Worm (Caenorhabditis elegans): ENCODE data around the gene sms-3.
A peak's percentile ranks its signal among the peaks of the same experiment; 100 is the strongest.

sms-3 gene

ce11 chrIII:1540100-1540695 is 60.7 kb downstream of the sms-3 start, which contains the start of the genes Y67D2.5 and cisd-3.2:
Y67D2.5 (minus strand) TSS chrIII:1540244.
cisd-3.2 (plus strand) TSS chrIII:1540493.
- TF ChIP-seq ceh-36 (tag; optimal IDR thresholded peaks at IDR 0.05): no peak
- peak; percentile 44; the same call in 1 of the 2 replicates for TF ChIP-seq tbx-37 (GFP tag; conservative IDR thresholded peaks at IDR 0.05)

ce11 chrIII:1539366-1539765 is 61.6 kb downstream of the sms-3 start:
- TF ChIP-seq aly-1 (tag; optimal IDR thresholded peaks at IDR 0.05) (no peak), pes-1 (GFP tag; IDR thresholded peaks at IDR 0.05) (no peak), ceh-36 (tag; optimal IDR thresholded peaks at IDR 0.05) (no peak), scrt-1 (GFP tag; IDR thresholded peaks at IDR 0.05) (no peak), F13C5.2 (tag; optimal IDR thresholded peaks at IDR 0.05) (no peak), tra-4 (tag; optimal IDR thresholded peaks at IDR 0.05) (no peak), tbx-11 (GFP tag; IDR thresholded peaks at IDR 0.05) (no peak), ets-7 (tag; optimal IDR thresholded peaks at IDR 0.05) (no peak), hmg-4 (GFP tag; optimal IDR thresholded peaks at IDR 0.05) (no peak), flt-1 (GFP tag; IDR thresholded peaks at IDR 0.05) (no peak), ceh-13 (GFP tag; optimal IDR thresholded peaks at IDR 0.05) (no peak), ama-1 (optimal IDR thresholded peaks at IDR 0.05) (no peak), hnd-1 (tag; optimal IDR thresholded peaks at IDR 0.05) (no peak), sea-1 (GFP tag; conservative IDR thresholded peaks at IDR 0.05) (no peak), B0310.2 (tag; optimal IDR thresholded peaks at IDR 0.05) (no peak), tbx-37 (GFP tag; conservative IDR thresholded peaks at IDR 0.05) (no peak), hmbx-1 (tag; optimal IDR thresholded peaks at IDR 0.05) (no peak)

ce11 chrIII:1534431-1534830 is 66.5 kb downstream of the sms-3 start:
- TF ChIP-seq ceh-36 (tag; optimal IDR thresholded peaks at IDR 0.05) (no peak), F13C5.2 (tag; optimal IDR thresholded peaks at IDR 0.05) (no peak)

ce11 chrIII:1533615-1534014 is 67.3 kb downstream of the sms-3 start, which contains the start of gene mtg-1:
mtg-1 (plus strand) TSS chrIII:1533774.
- TF ChIP-seq tra-4 (tag; optimal IDR thresholded peaks at IDR 0.05) (no peak), ama-1 (optimal IDR thresholded peaks at IDR 0.05) (no peak), scrt-1 (GFP tag; IDR thresholded peaks at IDR 0.05) (no peak), hmg-4 (GFP tag; optimal IDR thresholded peaks at IDR 0.05) (no peak), ets-7 (tag; optimal IDR thresholded peaks at IDR 0.05) (no peak), ceh-36 (tag; optimal IDR thresholded peaks at IDR 0.05) (no peak), tbx-11 (GFP tag; IDR thresholded peaks at IDR 0.05) (no peak), ceh-13 (GFP tag; optimal IDR thresholded peaks at IDR 0.05) (no peak), flt-1 (GFP tag; IDR thresholded peaks at IDR 0.05) (no peak), F13C5.2 (tag; optimal IDR thresholded peaks at IDR 0.05) (no peak), hmbx-1 (tag; optimal IDR thresholded peaks at IDR 0.05) (no peak), hnd-1 (tag; optimal IDR thresholded peaks at IDR 0.05) (no peak), aly-1 (tag; optimal IDR thresholded peaks at IDR 0.05) (no peak)
